Worm (Caenorhabditis elegans) whole organism, L4/young adult: ENCODE results near the gene C46H3.1.

Experiments used
- W03F9.2 ChIP-seq: fragments of 150-350 bp; optimal IDR thresholded peaks from 2 replicates; lab custom pipeline; 2014; ENCODE audit warnings: missing biosample characterization, missing genetic modification characterization
- dao-5 ChIP-seq: sonication (generic microtip); optimal IDR thresholded peaks from 2 replicates; lab custom pipeline; 2016; ENCODE audit warnings: missing genotype, missing genetic modification characterization, moderate library complexity, missing compliant biosample characterization
- him-1 ChIP-seq: sonication (generic microtip); optimal IDR thresholded peaks from 2 replicates; lab custom pipeline; 2016; ENCODE audit warnings: missing genotype, missing genetic modification reagents, missing genetic modification characterization, missing compliant biosample characterization

The C46H3.1 gene

DNA sequence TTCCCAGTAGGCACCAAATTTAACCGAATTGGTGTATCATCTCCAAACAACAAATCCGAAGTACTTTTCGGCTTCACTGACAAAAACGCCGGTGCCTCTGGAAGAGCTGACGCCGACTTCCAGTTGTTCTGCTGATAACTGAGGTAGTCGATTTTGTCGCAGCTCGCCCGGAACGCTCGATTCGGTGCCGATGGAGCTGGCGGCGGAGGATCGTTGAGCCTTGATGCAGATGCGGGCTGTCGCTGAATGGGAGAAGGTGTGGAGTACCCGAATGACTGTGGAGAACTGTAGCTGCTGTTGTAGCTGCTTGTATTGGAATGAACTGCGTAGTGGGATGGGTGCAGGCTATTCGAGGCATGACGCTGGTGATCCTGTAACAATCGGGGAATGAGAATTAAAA lies 3.9 kb downstream of the C46H3.1 start:
- TF ChIP-seq W03F9.2 (tag; lab: Kevin White, UChicago), result no peak
- TF ChIP-seq him-1 (tag; lab: Kevin White, UChicago), result no peak
- TF ChIP-seq dao-5 (tag; lab: Kevin White, UChicago), result no peak

DNA sequence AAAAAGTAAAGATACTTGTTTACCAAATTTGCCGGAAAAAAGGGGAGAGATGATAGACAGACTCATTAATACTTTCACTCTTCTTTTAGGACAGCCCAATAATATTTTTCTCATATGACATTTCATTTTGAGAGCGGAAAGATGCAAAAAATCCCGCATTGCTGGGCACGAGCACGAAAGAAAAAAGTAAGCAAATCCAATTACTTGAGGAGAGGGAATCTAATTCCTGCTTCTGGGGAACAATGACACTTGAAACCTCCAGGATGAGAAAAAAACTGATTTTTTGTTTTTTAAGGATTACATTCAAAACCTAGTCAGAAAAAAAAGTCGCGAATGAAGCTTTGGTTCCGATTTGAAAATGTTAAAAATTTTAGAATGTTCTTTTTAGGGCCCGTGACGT lies 7.6 kb downstream of the C46H3.1 start:
- TF ChIP-seq W03F9.2 (tag; lab: Kevin White, UChicago) (no peak), him-1 (tag; lab: Kevin White, UChicago) (no peak), dao-5 (tag; lab: Kevin White, UChicago) (no peak)

DNA sequence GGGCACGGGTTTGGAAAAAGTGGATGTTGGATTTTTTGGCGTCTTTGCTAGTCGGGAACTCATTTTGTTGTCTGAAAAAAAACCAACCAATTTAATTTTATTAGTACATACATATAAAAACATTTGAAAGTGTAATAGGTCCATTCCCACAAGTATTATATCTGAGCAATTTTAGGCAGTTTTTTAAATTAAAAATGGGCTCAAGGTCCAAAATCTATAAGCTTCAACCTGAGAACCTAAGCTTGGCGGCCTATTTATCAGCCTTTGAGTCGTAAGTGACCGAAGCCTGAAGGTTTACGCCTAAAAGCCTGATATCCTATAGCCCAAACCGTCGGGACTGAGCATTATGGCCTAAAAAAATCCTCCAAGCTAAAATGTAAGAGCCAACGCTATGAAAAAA lies 9.3 kb downstream of the C46H3.1 start:
- TF ChIP-seq W03F9.2 (tag; lab: Kevin White, UChicago) (no peak), him-1 (tag; lab: Kevin White, UChicago) (no peak), dao-5 (tag; lab: Kevin White, UChicago) (no peak)

DNA sequence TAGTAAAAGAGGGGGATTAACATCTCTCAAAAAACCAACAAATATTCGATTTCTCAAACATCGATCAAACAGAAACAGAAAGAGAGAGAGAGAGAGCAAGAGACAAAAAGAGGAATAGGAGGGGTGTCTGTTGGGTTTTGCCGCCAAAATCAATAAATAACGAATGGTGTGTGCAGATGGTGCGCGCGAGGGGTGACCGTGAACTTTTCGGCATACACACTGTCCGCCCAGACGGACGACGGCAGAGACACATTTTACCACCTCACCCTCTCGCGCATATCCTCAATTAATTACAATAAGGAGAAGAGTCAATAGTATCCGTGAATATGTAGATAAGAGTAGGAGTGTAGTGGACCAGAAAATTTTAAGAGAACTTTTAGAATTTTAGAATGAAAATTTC lies 13.2 kb downstream of the C46H3.1 start:
- TF ChIP-seq dao-5 (tag; lab: Kevin White, UChicago), result no peak
- no peak for TF ChIP-seq W03F9.2 (tag; lab: Kevin White, UChicago)
- no peak for TF ChIP-seq him-1 (tag; lab: Kevin White, UChicago)

DNA sequence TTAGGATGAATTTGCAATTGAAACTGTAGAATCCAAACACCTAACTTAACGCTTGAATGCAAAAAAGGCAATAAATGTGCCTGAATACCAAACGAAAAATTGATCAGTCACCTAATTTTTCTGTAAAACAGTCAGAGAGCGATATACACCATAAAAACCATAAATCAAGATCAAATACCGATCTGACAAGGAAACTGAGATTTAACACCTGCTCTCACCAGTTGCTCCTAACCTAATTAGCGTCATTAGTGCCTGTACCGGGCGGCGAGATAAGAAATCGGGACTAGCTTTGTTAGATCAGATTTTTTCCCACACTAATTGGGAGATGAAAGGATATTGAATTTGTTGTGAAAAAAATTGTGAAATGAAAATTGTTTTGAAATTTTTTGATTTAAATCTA lies 13.9 kb downstream of the C46H3.1 start:
- TF ChIP-seq him-1 (tag; lab: Kevin White, UChicago) (no peak), W03F9.2 (tag; lab: Kevin White, UChicago) (no peak), dao-5 (tag; lab: Kevin White, UChicago) (no peak)

DNA sequence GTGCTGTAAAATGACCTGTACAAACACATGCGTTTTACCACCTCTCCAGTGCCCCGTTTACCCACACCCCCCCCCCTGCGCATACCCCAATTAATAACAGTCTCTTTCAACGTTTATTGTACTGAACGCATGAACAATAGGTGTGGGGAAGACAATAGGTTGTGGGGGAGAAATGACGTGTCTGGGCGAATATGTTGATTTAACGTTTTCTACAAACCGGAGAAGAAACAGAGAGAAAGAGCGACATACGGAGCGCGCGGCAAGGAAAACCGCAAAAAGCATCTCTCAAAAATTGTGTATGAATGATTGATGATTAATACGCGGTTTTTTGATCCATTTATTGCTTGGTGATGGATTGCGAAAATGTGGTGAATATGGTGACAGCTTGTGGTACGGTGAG lies 14.6 kb downstream of the C46H3.1 start:
- TF ChIP-seq W03F9.2 (tag; lab: Kevin White, UChicago) (no peak), dao-5 (tag; lab: Kevin White, UChicago) (no peak), him-1 (tag; lab: Kevin White, UChicago) (no peak)

DNA sequence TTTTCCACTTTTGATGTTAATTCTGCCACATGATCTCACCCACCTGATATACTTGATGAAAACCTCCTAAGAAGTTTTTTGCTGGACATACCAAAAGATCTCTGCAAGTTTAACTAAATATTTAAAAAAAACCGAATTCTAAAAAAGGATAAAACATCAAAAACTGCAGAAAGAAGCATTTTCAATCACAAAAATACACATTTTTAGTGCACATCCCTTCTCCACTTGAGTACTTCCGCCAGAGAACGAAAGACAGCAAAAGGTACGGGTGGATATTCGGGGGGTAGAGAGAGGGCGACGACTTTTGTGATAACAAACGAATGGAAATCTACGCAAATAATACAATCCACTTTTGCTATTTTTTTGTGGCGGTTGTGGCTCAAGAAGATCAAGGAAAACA lies 21.5 kb downstream of the C46H3.1 start, which contains the start of gene C46H3.2:
Gene C46H3.2 (minus strand): TSS at position 101 of the 400 bp plus-strand sequence.
- TF ChIP-seq W03F9.2 (tag; lab: Kevin White, UChicago) (no peak), dao-5 (tag; lab: Kevin White, UChicago) (no peak), him-1 (tag; lab: Kevin White, UChicago) (no peak)

DNA sequence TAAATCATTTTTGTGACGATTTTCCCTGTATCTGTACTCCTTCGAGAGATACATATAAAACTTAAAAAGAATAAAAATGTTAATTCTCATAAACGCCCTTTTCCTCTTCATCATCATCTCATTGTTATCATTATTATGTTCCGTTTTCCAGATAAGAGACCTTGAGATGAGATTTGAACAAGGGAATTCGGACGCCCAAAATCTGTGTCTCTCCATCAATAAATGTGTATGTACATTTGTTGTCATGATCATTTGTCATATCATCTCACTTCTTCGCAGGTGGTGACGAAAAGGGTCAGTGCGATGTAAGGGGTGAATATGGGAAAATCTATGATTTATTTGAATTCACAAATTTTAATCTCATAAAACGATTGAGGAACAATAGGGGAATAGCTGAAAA lies 22.9 kb downstream of the C46H3.1 start:
- TF ChIP-seq W03F9.2 (tag; lab: Kevin White, UChicago) (no peak), him-1 (tag; lab: Kevin White, UChicago) (no peak), dao-5 (tag; lab: Kevin White, UChicago) (no peak)

DNA sequence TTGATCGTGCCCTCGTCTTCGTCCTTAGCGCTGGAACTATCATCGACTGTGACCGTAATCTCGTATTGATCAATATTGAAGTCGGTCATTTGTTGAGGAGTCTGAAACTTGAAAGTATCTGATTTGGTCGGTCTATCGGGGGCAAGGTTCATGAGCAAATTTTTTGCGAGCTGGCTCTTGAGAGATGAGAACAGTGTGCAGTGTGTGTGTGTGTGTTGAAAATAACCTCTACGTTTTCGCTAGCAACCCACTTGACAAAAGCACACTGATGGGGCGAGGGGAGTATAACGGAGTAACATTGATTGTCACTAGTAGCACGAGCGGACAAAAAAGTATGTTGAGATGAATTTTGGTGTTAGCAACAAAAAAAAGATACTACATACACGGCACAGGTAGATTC lies 29.6 kb downstream of the C46H3.1 start, which contains the start of gene C25G6.3:
Gene C25G6.3 (minus strand): TSS at position 101 of the 400 bp plus-strand sequence.
- no peak for TF ChIP-seq him-1 (tag; lab: Kevin White, UChicago)

DNA sequence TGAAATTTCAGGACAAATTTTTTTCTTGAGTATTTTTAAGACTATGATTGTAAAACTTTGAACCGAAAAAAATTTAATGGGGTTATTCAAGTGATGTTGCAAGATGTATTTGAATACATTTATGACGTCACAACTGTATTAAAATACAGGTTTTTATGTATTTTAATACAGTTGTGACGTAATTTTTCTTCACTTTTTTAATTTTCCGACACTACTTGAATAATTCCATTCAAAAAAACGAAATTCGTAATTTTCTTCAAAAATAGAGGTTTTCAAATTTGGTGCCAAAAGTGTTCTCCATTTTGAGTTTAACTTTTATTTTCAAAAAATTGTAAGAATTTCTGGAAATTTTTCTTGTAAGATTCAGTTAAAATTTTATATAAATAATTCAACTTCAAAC lies 33.6 kb downstream of the C46H3.1 start:
- TF ChIP-seq him-1 (tag; lab: Kevin White, UChicago) (no peak), W03F9.2 (tag; lab: Kevin White, UChicago) (no peak)

DNA sequence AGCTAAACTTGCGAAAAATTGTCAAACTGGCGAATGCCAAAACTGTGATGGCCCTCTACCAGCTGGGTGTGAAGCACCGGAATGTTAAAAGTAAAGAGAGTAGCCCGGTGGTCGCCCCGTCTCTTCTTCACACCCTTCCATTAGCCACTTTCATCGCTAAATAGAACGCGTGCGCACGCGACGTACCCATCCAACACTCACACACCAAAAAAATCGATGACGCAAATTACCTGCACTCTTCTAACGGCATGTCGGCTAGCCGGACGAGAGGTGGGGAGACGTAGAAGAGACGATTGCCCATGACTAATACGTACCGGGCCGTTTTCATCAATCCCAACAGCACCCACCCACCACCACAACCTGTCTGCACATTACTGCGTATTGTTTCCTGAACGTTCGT lies 35.0 kb downstream of the C46H3.1 start:
- no peak for TF ChIP-seq W03F9.2 (tag; lab: Kevin White, UChicago)
- no peak for TF ChIP-seq dao-5 (tag; lab: Kevin White, UChicago)
- no peak for TF ChIP-seq him-1 (tag; lab: Kevin White, UChicago)

DNA sequence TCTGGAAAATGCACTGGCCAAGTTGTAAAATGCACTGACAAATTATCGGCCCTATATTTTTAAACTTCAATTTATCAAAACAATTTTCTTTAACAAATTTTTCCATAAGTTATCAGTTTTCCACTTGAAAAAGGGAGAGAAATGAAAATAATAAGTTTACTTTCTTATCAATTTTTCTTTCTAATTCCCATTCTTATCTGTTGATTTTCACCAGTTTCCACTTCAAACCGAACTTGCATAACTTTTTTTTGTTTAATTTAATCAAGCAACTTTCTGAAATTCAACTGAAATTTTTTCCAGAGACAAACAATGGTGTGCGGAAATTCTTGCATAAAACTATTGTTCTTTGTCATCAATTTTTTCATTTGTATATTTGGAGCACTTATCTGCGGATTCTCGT lies 36.5 kb downstream of the C46H3.1 start, which contains the start of gene tsp-9:
Gene tsp-9 (plus strand): TSS at position 301 of the 400 bp plus-strand sequence.
- TF ChIP-seq him-1 (tag; lab: Kevin White, UChicago) (no peak), dao-5 (tag; lab: Kevin White, UChicago) (no peak), W03F9.2 (tag; lab: Kevin White, UChicago) (no peak)

DNA sequence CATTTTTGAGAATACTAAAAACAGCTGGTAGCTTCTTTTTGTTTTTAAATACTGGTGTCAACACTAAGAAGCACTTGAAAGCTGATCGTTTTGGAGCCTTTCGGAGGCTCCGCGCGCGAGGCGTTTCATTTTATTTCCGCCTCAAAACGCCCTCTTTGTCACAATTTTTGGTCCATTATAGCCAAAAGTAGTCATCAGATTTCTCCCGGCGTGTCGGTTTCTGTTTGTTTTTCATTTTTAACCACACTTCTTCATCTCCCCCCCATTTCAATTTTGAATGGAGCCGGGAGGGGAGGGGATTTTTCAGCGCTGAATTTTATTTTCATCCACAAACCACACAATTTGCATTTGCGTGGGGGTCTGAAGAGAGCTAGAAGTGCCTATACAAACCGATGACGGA lies 40.5 kb downstream of the C46H3.1 start, which contains the start of gene C25G6.4:
Gene C25G6.4 (minus strand): TSS at position 101 of the 400 bp plus-strand sequence.
- TF ChIP-seq dao-5 (tag; lab: Kevin White, UChicago), result no peak
- no peak for TF ChIP-seq W03F9.2 (tag; lab: Kevin White, UChicago)
- no peak for TF ChIP-seq him-1 (tag; lab: Kevin White, UChicago)

DNA sequence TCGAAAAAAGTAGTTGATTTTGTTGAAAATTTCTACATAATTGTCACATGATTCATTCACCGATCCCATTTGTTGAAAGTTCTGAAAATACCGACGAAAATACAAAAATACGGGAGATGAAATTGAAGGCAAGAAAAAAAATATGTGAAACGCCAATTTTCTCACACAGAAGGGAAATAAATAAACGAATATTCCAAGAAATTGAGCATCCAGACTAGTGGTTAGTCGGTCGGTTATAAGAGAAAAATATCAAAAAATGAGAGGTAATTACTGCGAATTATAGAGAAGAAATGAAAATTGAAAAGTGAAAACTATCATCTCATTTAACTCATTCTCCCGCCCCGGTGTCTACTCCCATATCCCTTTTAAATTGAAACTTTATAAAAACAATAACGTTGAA lies 46.4 kb downstream of the C46H3.1 start, which contains the start of gene npr-11:
Gene npr-11 (minus strand): TSS at position 101 of the 400 bp plus-strand sequence.
- TF ChIP-seq dao-5 (tag; lab: Kevin White, UChicago) (no peak), W03F9.2 (tag; lab: Kevin White, UChicago) (no peak)
